Fruit fly (Drosophila melanogaster) whole organism, embryonic: Measurements from ENCODE around the gene Nrd1.
A peak's percentile ranks its signal among the peaks of the same experiment; 100 is the strongest.

Experiments used
- Adf1 ChIP-seq: fragments of 200-800 bp; sonication (Bioruptor generic); IDR thresholded peaks from 2 replicates; pipeline ENCODE4 v1.3.6; 2022; ENCODE audit warnings: missing biosample characterization, missing genetic modification characterization
- CG11247 ChIP-seq: fragments of 200-800 bp; sonication (Bioruptor generic); IDR thresholded peaks from 2 replicates; pipeline ENCODE4 v1.3.6; 2022; ENCODE audit warnings: missing biosample characterization, missing genetic modification characterization
- CG11695 ChIP-seq: fragments of 200-800 bp; sonication (Bioruptor generic); IDR thresholded peaks from 3 replicates; pipeline ENCODE4 v1.3.6; 2022; ENCODE audit warnings: missing biosample characterization, missing genetic modification characterization
- CG13424 ChIP-seq: fragments of 200-800 bp; sonication (Bioruptor generic); optimal IDR thresholded peaks from 2 replicates; lab custom pipeline; 2019; ENCODE audit warnings: missing biosample characterization, mild to moderate bottlenecking, missing genetic modification characterization, moderate library complexity
- CG14441 ChIP-seq: fragments of 200-800 bp; sonication (Bioruptor generic); IDR thresholded peaks from 2 replicates; pipeline ENCODE4 v1.3.6; 2022; ENCODE audit warnings: missing biosample characterization, missing genetic modification characterization
- CG14667 ChIP-seq: fragments of 200-800 bp; sonication (Bioruptor generic); IDR thresholded peaks from 2 replicates; pipeline ENCODE4 v1.3.6; 2022; ENCODE audit warnings: missing biosample characterization, missing genetic modification characterization
- CG17829 ChIP-seq: fragments of 200-800 bp; optimal IDR thresholded peaks from 2 replicates; lab custom pipeline; 2019; ENCODE audit warnings: missing biosample characterization, mild to moderate bottlenecking, missing genetic modification characterization, moderate library complexity
- CG2120 ChIP-seq: fragments of 200-800 bp; sonication (Bioruptor generic); optimal IDR thresholded peaks from 3 replicates; lab custom pipeline; 2016; ENCODE audit warnings: missing biosample characterization, missing genetic modification characterization
- CG2199 ChIP-seq: fragments of 200-800 bp; sonication (Bioruptor generic); IDR thresholded peaks from 3 replicates; pipeline ENCODE4 v1.3.6; 2022; ENCODE audit warnings: missing biosample characterization, missing genetic modification characterization
- CG2678 ChIP-seq: fragments of 200-800 bp; sonication (Bioruptor generic); optimal IDR thresholded peaks from 3 replicates; lab custom pipeline; 2019; ENCODE audit warnings: missing biosample characterization, mild to moderate bottlenecking, missing genetic modification characterization, moderate library complexity
- CG2875 ChIP-seq: fragments of 200-800 bp; sonication (Bioruptor generic); optimal IDR thresholded peaks from 2 replicates; lab custom pipeline; 2017; ENCODE audit warnings: missing biosample characterization, mild to moderate bottlenecking, missing genetic modification characterization, missing genetic modification reagents
- CG6689 ChIP-seq: fragments of 200-800 bp; sonication (Bioruptor generic); IDR thresholded peaks from 2 replicates; pipeline ENCODE4 v1.3.6; 2022; ENCODE audit warnings: missing biosample characterization, missing genetic modification characterization
- CG7556 ChIP-seq: fragments of 200-800 bp; sonication (Bioruptor generic); optimal IDR thresholded peaks from 2 replicates; lab custom pipeline; 2017; ENCODE audit warnings: missing biosample characterization, mild to moderate bottlenecking, missing genetic modification characterization
- CG9727 ChIP-seq: fragments of 200-800 bp; sonication (Bioruptor generic); optimal IDR thresholded peaks from 3 replicates; lab custom pipeline; 2017; ENCODE audit warnings: missing biosample characterization, mild to moderate bottlenecking, missing genetic modification characterization
- CHES-1-like ChIP-seq: fragments of 200-800 bp; sonication (Bioruptor generic); optimal IDR thresholded peaks from 2 replicates; lab custom pipeline; 2016; ENCODE audit warnings: missing biosample characterization, missing genetic modification characterization
- CTCF ChIP-seq: fragments of 200-800 bp; sonication (Bioruptor generic); optimal IDR thresholded peaks from 2 replicates; lab custom pipeline; 2017; ENCODE audit warnings: missing biosample characterization, mild to moderate bottlenecking, missing genetic modification characterization, moderate library complexity
- Chrac-16 ChIP-seq: fragments of 200-800 bp; sonication (Bioruptor generic); optimal IDR thresholded peaks from 3 replicates; lab custom pipeline; 2016; ENCODE audit warnings: missing biosample characterization, missing genetic modification characterization
- Dek ChIP-seq: fragments of 200-800 bp; sonication (Bioruptor generic); optimal IDR thresholded peaks from 3 replicates; lab custom pipeline; 2019; ENCODE audit warnings: missing biosample characterization, mild to moderate bottlenecking, missing genetic modification characterization, moderate library complexity
- Fer1 ChIP-seq: fragments of 200-800 bp; sonication (Bioruptor generic); optimal IDR thresholded peaks from 2 replicates; lab custom pipeline; 2017; ENCODE audit warnings: missing biosample characterization, mild to moderate bottlenecking, missing genetic modification characterization
- Hr3 ChIP-seq: fragments of 200-800 bp; sonication (Bioruptor generic); optimal IDR thresholded peaks from 3 replicates; lab custom pipeline; 2016; ENCODE audit warnings: missing biosample characterization, missing genetic modification characterization
- Lim3 ChIP-seq: fragments of 200-800 bp; sonication (Bioruptor generic); IDR thresholded peaks from 2 replicates; pipeline ENCODE4 v1.3.6; 2022; ENCODE audit warnings: missing biosample characterization, missing genetic modification characterization
- Med ChIP-seq: fragments of 200-800 bp; sonication (Bioruptor generic); peaks from one replicate; lab custom pipeline; 2016; ENCODE audit warnings: missing biosample characterization, missing genetic modification characterization, mild to moderate bottlenecking, inconsistent platforms, moderate library complexity
- NC2α ChIP-seq: fragments of 200-800 bp; sonication (Bioruptor generic); optimal IDR thresholded peaks from 2 replicates; lab custom pipeline; 2016; ENCODE audit warnings: missing biosample characterization, missing genetic modification characterization
- Oli ChIP-seq: fragments of 200-800 bp; sonication (Bioruptor generic); optimal IDR thresholded peaks from 2 replicates; lab custom pipeline; 2018; ENCODE audit warnings: missing biosample characterization, mild to moderate bottlenecking, missing genetic modification characterization, moderate library complexity
- Ptx1 ChIP-seq: fragments of 200-800 bp; sonication (Bioruptor generic); IDR thresholded peaks from 2 replicates; pipeline ENCODE4 v1.3.6; 2022; ENCODE audit warnings: missing biosample characterization, missing genetic modification characterization
- Rfx ChIP-seq: fragments of 200-800 bp; sonication (Bioruptor generic); IDR thresholded peaks from 2 replicates; pipeline ENCODE4 v1.3.6; 2022; ENCODE audit warnings: missing biosample characterization, missing genetic modification characterization
- Xrp1 ChIP-seq: fragments of 200-800 bp; sonication (Bioruptor generic); IDR thresholded peaks from 2 replicates; pipeline ENCODE4 v1.3.6; 2022; ENCODE audit warnings: missing biosample characterization, missing genetic modification characterization
- ab ChIP-seq: fragments of 200-800 bp; sonication (Bioruptor generic); optimal IDR thresholded peaks from 2 replicates; lab custom pipeline; 2016; ENCODE audit warnings: missing biosample characterization, missing genetic modification characterization
- bcd ChIP-seq: fragments of 200-800 bp; sonication (Bioruptor generic); optimal IDR thresholded peaks from 2 replicates; lab custom pipeline; 2017; ENCODE audit warnings: missing biosample characterization, mild to moderate bottlenecking, missing genetic modification characterization
- br ChIP-seq: fragments of >200 bp; optimal IDR thresholded peaks from 2 replicates; lab custom pipeline; 2017
- chinmo ChIP-seq: fragments of 200-800 bp; sonication (Bioruptor generic); IDR thresholded peaks from 4 replicates; pipeline ENCODE4 v1.3.6; 2022; ENCODE audit warnings: missing biosample characterization, missing genetic modification characterization; ENCODE audit not compliant: partially characterized antibody
- cwo ChIP-seq: fragments of 200-800 bp; sonication (Bioruptor generic); optimal IDR thresholded peaks from 3 replicates; lab custom pipeline; 2017; ENCODE audit warnings: missing biosample characterization, missing genetic modification characterization, mild to moderate bottlenecking, moderate library complexity, missing genetic modification reagents
- dan ChIP-seq: fragments of 200-800 bp; sonication (Bioruptor generic); IDR thresholded peaks from 2 replicates; pipeline ENCODE4 v1.3.6; 2022; ENCODE audit warnings: missing biosample characterization, missing genetic modification characterization
- dmrt99B ChIP-seq: fragments of 200-800 bp; sonication (Bioruptor generic); optimal IDR thresholded peaks from 2 replicates; lab custom pipeline; 2018; ENCODE audit warnings: missing biosample characterization, mild to moderate bottlenecking, missing genetic modification characterization, moderate library complexity
- en ChIP-seq: fragments of 200-800 bp; sonication (Bioruptor generic); optimal IDR thresholded peaks from 2 replicates; lab custom pipeline; 2016; ENCODE audit warnings: missing biosample characterization, missing genetic modification characterization
- gcm2 ChIP-seq: fragments of 200-800 bp; sonication (Bioruptor generic); optimal IDR thresholded peaks from 2 replicates; lab custom pipeline; 2016; ENCODE audit warnings: missing biosample characterization, missing genetic modification characterization
- gem ChIP-seq: fragments of 200-800 bp; sonication (Bioruptor generic); optimal IDR thresholded peaks from 2 replicates; lab custom pipeline; 2019; ENCODE audit warnings: missing biosample characterization, mild to moderate bottlenecking, missing genetic modification characterization, moderate library complexity
- mam ChIP-seq: fragments of 200-800 bp; sonication (Bioruptor generic); optimal IDR thresholded peaks from 3 replicates; lab custom pipeline; 2016; ENCODE audit warnings: missing biosample characterization, missing genetic modification characterization
- nerfin-1 ChIP-seq: fragments of 200-800 bp; sonication (Bioruptor generic); optimal IDR thresholded peaks from 3 replicates; lab custom pipeline; 2019; ENCODE audit warnings: missing biosample characterization, mild to moderate bottlenecking, missing genetic modification characterization, moderate library complexity
- nom ChIP-seq: fragments of 200-800 bp; sonication (Bioruptor generic); optimal IDR thresholded peaks from 2 replicates; lab custom pipeline; 2017; ENCODE audit warnings: missing biosample characterization, missing genetic modification characterization, mild to moderate bottlenecking, moderate library complexity, missing genetic modification reagents
- onecut ChIP-seq: fragments of 200-800 bp; sonication (Bioruptor generic); IDR thresholded peaks from 2 replicates; pipeline ENCODE4 v1.3.6; 2022; ENCODE audit warnings: missing biosample characterization, missing genetic modification characterization
- scrt ChIP-seq: fragments of 200-800 bp; sonication (Bioruptor generic); optimal IDR thresholded peaks from 2 replicates; lab custom pipeline; 2018; ENCODE audit warnings: missing biosample characterization, mild to moderate bottlenecking, missing genetic modification characterization, moderate library complexity
- sens ChIP-seq: fragments of 200-800 bp; sonication (Bioruptor generic); peaks from one replicate; lab custom pipeline; 2016; ENCODE audit warnings: missing biosample characterization, missing genetic modification characterization
- slbo ChIP-seq: fragments of 200-800 bp; sonication (Bioruptor generic); IDR thresholded peaks from 2 replicates; pipeline ENCODE4 v1.3.6; 2022; ENCODE audit warnings: missing biosample characterization, missing genetic modification characterization
- tna ChIP-seq: fragments of 200-800 bp; sonication (Bioruptor generic); IDR thresholded peaks from 2 replicates; pipeline ENCODE4 v1.3.6; 2022; ENCODE audit warnings: missing biosample characterization, missing genetic modification characterization; ENCODE audit not compliant: partially characterized antibody
- vvl ChIP-seq: fragments of 200-800 bp; sonication (Bioruptor generic); IDR thresholded peaks from 2 replicates; pipeline ENCODE4 v1.3.6; 2022; ENCODE audit warnings: missing biosample characterization, missing genetic modification characterization
- wek ChIP-seq: fragments of 200-800 bp; sonication (Bioruptor generic); optimal IDR thresholded peaks from 3 replicates; lab custom pipeline; 2018; ENCODE audit warnings: missing biosample characterization, mild to moderate bottlenecking, missing genetic modification characterization, moderate library complexity
- zen2 ChIP-seq: fragments of 200-800 bp; sonication (Bioruptor generic); IDR thresholded peaks from 3 replicates; pipeline ENCODE4 v1.3.6; 2022; ENCODE audit warnings: missing biosample characterization, missing genetic modification characterization; ENCODE audit not compliant: partially characterized antibody
- zf30C ChIP-seq: fragments of 200-800 bp; sonication (Bioruptor generic); optimal IDR thresholded peaks from 3 replicates; lab custom pipeline; 2018; ENCODE audit warnings: missing biosample characterization, mild to moderate bottlenecking, missing genetic modification characterization

Gene Nrd1

dm6 chrX:11821946-11822345, 46.7 kb downstream of the Nrd1 start (continued):
- TF ChIP-seq CG11247 (no peak), ab (GFP tag; lab: Kevin White, UChicago) (no peak), onecut (GFP tag; lab: Robert Waterston, UW) (peak; percentile 11; the same call in 1 of the 2 replicates), wek (no peak), CG17829 (peak; percentile 9), cwo (GFP tag; lab: Kevin White, UChicago) (no peak), bcd (GFP tag; lab: Kevin White, UChicago) (no peak), Med (GFP tag; lab: Kevin White, UChicago) (peak; percentile 74), Lim3 (GFP tag; lab: Robert Waterston, UW) (no peak), br (lab: Kevin White, UChicago) (no peak)

dm6 chrX:11820284-11821075, 48.2 kb downstream of the Nrd1 start:
- TF ChIP-seq dan, result no peak
- TF ChIP-seq scrt (GFP tag; lab: Kevin White, UChicago), result no peak
- peak; percentile 73 for TF ChIP-seq Med (GFP tag; lab: Kevin White, UChicago)
- no peak for TF ChIP-seq CG2875 (GFP tag; lab: Kevin White, UChicago)
- TF ChIP-seq Chrac-16, result no peak
- TF ChIP-seq CG14441 (GFP tag; lab: Robert Waterston, UW), result peak; percentile 33; the same call in 1 of the 2 replicates
- TF ChIP-seq NC2α (GFP tag; lab: Kevin White, UChicago), result no peak
- peak; percentile 46 for TF ChIP-seq CG13424
- TF ChIP-seq chinmo, result peak; percentile 53; the same call in 1 of the 4 replicates
- TF ChIP-seq CG7556, result peak; percentile 15
- peak; percentile 18; the same call in 1 of the 2 replicates for TF ChIP-seq slbo
- peak; percentile 50 for TF ChIP-seq CG2678 (tag; lab: Kevin White, UChicago)
- TF ChIP-seq CG2120, result peak; percentile 11
- peak; percentile 43; the same call in 1 of the 2 replicates for TF ChIP-seq Ptx1 (GFP tag; lab: Robert Waterston, UW)
- no peak for TF ChIP-seq tna (GFP tag; lab: Robert Waterston, UW)
- no peak for TF ChIP-seq mam
- TF ChIP-seq Hr3 (GFP tag; lab: Kevin White, UChicago), result peak; percentile 27
- no peak for TF ChIP-seq Dek (tag; lab: Kevin White, UChicago)
- TF ChIP-seq CTCF (GFP tag; lab: Kevin White, UChicago), result no peak
- no peak for TF ChIP-seq nerfin-1 (tag; lab: Kevin White, UChicago)
- TF ChIP-seq Adf1 (GFP tag; lab: Robert Waterston, UW), result no peak
- no peak for TF ChIP-seq zen2 (GFP tag; lab: Robert Waterston, UW)
- TF ChIP-seq CG6689 (GFP tag; lab: Robert Waterston, UW), result 0 out of 2 replicates have a peak, but pooled peaks have one; percentile 32
- peak; percentile 58 for TF ChIP-seq sens (GFP tag; lab: Kevin White, UChicago)
- peak; percentile 51 for TF ChIP-seq dmrt99B (tag; lab: Kevin White, UChicago)
- no peak for TF ChIP-seq Xrp1
- peak; percentile 5 for TF ChIP-seq Fer1 (GFP tag; lab: Kevin White, UChicago)
- TF ChIP-seq Oli (tag; lab: Kevin White, UChicago), result peak; percentile 14
- TF ChIP-seq CHES-1-like (GFP tag; lab: Kevin White, UChicago), result no peak
- TF ChIP-seq CG11695 (GFP tag; lab: Robert Waterston, UW), result peak; percentile 17; the same call in 1 of the 3 replicates
- 0 out of 2 replicates have a peak, but pooled peaks have one; percentile 24 for TF ChIP-seq Rfx (GFP tag; lab: Robert Waterston, UW)
- TF ChIP-seq nom (GFP tag; lab: Kevin White, UChicago), result no peak
- peak; percentile 46 for TF ChIP-seq gem (tag; lab: Kevin White, UChicago)
- TF ChIP-seq CG2199 (GFP tag; lab: Robert Waterston, UW), result no peak
- no peak for TF ChIP-seq CG14667
- no peak for TF ChIP-seq en (GFP tag; lab: Kevin White, UChicago)
- peak; percentile 4 for TF ChIP-seq CG9727
- no peak for TF ChIP-seq zf30C (GFP tag; lab: Kevin White, UChicago)
- no peak for TF ChIP-seq gcm2 (GFP tag; lab: Kevin White, UChicago)
- TF ChIP-seq vvl (GFP tag; lab: Robert Waterston, UW), result peak; percentile 40; the same call in 1 of the 2 replicates
